Fruit fly (Drosophila melanogaster): ENCODE measurements around the gene CG13738.

The CG13738 gene

DNA sequence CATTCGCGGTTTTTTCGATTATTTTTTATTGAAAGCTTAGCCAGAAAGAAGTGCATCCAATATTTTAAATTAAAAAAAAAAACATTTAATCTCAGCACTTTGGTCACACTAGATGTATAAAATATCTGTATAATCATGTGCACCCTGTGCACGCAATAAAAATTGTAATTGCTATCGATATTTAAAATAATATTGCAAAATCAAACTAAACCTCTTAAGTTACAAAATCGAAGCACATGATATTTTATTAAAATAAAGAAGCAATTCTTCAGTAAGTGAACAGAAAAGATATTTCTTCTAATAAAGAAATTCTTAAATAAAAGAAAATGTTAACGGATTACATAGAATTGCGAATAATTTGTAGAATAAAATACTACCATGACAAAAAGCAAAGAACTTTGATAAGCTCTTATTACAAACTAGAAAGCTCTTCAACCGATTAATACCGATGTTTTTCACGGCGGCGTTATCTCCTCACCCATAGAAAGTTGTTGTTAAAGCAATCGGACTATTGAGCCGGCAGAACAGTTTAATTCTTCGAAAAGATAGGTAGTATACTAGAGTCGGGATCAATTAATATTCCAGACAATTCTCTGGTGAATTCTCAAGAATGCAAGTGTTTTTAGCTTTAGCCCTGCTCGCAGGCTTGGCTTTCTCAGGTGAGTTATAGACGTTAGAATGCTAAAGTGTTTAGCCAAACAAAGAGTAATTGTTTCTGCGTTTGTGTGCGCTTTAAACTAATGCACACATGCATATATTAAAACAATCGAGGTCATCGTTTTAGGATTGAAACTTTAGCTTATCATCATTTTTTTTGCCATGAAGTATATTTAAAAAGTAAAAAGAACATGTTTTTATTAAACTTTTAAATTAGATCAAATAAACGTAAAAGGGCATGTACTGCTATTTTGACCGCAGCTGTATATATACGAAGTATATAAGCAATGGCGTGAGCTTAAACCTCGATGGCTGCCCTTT, 20.8 kb upstream of the CG13738 start, which contains the start of gene CtsK1 (continued):
- TF ChIP-seq CG17186 (GFP tag; optimal IDR thresholded peaks at IDR 0.05) (no peak), CG4424 (GFP tag; optimal IDR thresholded peaks at IDR 0.05) (no peak), CG11247 (GFP tag; IDR thresholded peaks at IDR 0.05) (peak; percentile 51; the same call in 1 of the 2 replicates), CG12769 (tag; optimal IDR thresholded peaks at IDR 0.05) (no peak), CG17328 (GFP tag; IDR thresholded peaks at IDR 0.05) (no peak), trh (GFP tag; optimal IDR thresholded peaks at IDR 0.05) (no peak), zfh2 (GFP tag; optimal IDR thresholded peaks at IDR 0.05) (no peak), CG12071 (GFP tag; optimal IDR thresholded peaks at IDR 0.05) (no peak), Aef1 (GFP tag; IDR thresholded peaks at IDR 0.05) (no peak), jing (GFP tag; optimal IDR thresholded peaks at IDR 0.05) (no peak), CG11695 (GFP tag; IDR thresholded peaks at IDR 0.05) (peak; percentile 71; the same call in 2 of the 3 replicates), Mrtf (GFP tag; IDR thresholded peaks at IDR 0.05) (no peak), ttk (GFP tag; IDR thresholded peaks at IDR 0.05) (no peak), CG30403 (GFP tag; optimal IDR thresholded peaks at IDR 0.05) (peak; percentile 20), Sox102F (GFP tag; optimal IDR thresholded peaks at IDR 0.05) (no peak), CG6254 (GFP tag; optimal IDR thresholded peaks at IDR 0.05) (peak; percentile 99), CG17568 (GFP tag; optimal IDR thresholded peaks at IDR 0.05) (no peak), dimm (GFP tag; IDR thresholded peaks at IDR 0.05) (no peak), vfl (GFP tag; optimal IDR thresholded peaks at IDR 0.05) (no peak), CG4730 (GFP tag; IDR thresholded peaks at IDR 0.05) (no peak), sim (GFP tag; IDR thresholded peaks at IDR 0.05) (no peak), scrt (GFP tag; optimal IDR thresholded peaks at IDR 0.05) (no peak), CG12236 (GFP tag; optimal IDR thresholded peaks at IDR 0.05) (no peak), CG6791 (GFP tag; IDR thresholded peaks at IDR 0.05; ENCODE audit: partially characterized antibody) (peak; percentile 53; the same call in 1 of the 3 replicates), CG2202 (tag; optimal IDR thresholded peaks at IDR 0.05) (no peak), Ada2b (GFP tag; IDR thresholded peaks at IDR 0.05) (0 out of 2 replicates have a peak, but pooled peaks have one; percentile 10), CG11560 (tag; IDR thresholded peaks at IDR 0.05) (no peak), CG2678 (tag; optimal IDR thresholded peaks at IDR 0.05) (peak; percentile 48), MESR4 (GFP tag; optimal IDR thresholded peaks at IDR 0.05) (no peak), shn (GFP tag; optimal IDR thresholded peaks at IDR 0.05) (no peak), crol (GFP tag; IDR thresholded peaks at IDR 0.05) (no peak), toy (GFP tag; IDR thresholded peaks at IDR 0.05) (no peak), pnt (GFP tag; optimal IDR thresholded peaks at IDR 0.05) (no peak), vnd (GFP tag; IDR thresholded peaks at IDR 0.05; ENCODE audit: partially characterized antibody) (peak; percentile 61), Hsf (GFP tag; optimal IDR thresholded peaks at IDR 0.05) (peak; percentile 14), slp2 (GFP tag; optimal IDR thresholded peaks at IDR 0.05) (no peak), BtbVII (GFP tag; optimal IDR thresholded peaks at IDR 0.05) (no peak), D19A (tag; optimal IDR thresholded peaks at IDR 0.05) (peak; percentile 97), inv (GFP tag; IDR thresholded peaks at IDR 0.05; ENCODE audit: partially characterized antibody) (peak; percentile 67), stc (GFP tag; IDR thresholded peaks at IDR 0.05) (peak; percentile 49; the same call in 1 of the 2 replicates), CG14710 (tag; optimal IDR thresholded peaks at IDR 0.05) (peak; percentile 44), CG15514 (GFP tag; optimal IDR thresholded peaks at IDR 0.05) (no peak), pho (GFP tag; optimal IDR thresholded peaks at IDR 0.05) (no peak), pzg (GFP tag; optimal IDR thresholded peaks at IDR 0.05) (peak; percentile 40), lbe (GFP tag; optimal IDR thresholded peaks at IDR 0.05) (peak; percentile 23), Poxn (GFP tag; IDR thresholded peaks at IDR 0.05) (no peak), Abd-B (GFP tag; optimal IDR thresholded peaks at IDR 0.05) (peak; percentile 48), CG1792 (GFP tag; optimal IDR thresholded peaks at IDR 0.05) (no peak), Ets97D (GFP tag; optimal IDR thresholded peaks at IDR 0.05) (peak; percentile 9)

All from whole organism, embryonic.